Fruit fly (Drosophila melanogaster) whole organism, prepupa: ENCODE results near the gene CG33287.

Source experiments
- CG10631 ChIP-seq: fragments of 200-800 bp; sonication (Bioruptor generic); optimal IDR thresholded peaks from 2 replicates; lab custom pipeline; 2016; ENCODE audit warnings: missing biosample characterization, missing genetic modification characterization
- CG10669 ChIP-seq: fragments of 200-800 bp; sonication (Bioruptor generic); optimal IDR thresholded peaks from 3 replicates; lab custom pipeline; 2018; ENCODE audit warnings: missing biosample characterization, mild to moderate bottlenecking, missing genetic modification characterization, moderate library complexity
- CG11294 ChIP-seq: fragments of 200-800 bp; sonication (Bioruptor generic); IDR thresholded peaks from 2 replicates; pipeline ENCODE4 v1.3.6; 2022; ENCODE audit warnings: missing biosample characterization, missing genetic modification characterization
- CG11762 ChIP-seq: fragments of 200-800 bp; sonication (Bioruptor generic); optimal IDR thresholded peaks from 3 replicates; lab custom pipeline; 2016; ENCODE audit warnings: missing biosample characterization, missing genetic modification characterization; ENCODE audit not compliant: insufficient read depth
- CG11902 ChIP-seq: fragments of 200-800 bp; sonication (Bioruptor generic); optimal IDR thresholded peaks from 3 replicates; lab custom pipeline; 2016; ENCODE audit warnings: missing biosample characterization, missing genetic modification characterization
- CG15336 ChIP-seq: fragments of 200-800 bp; sonication (Bioruptor generic); IDR thresholded peaks from 2 replicates; pipeline ENCODE4 v1.3.6; 2022; ENCODE audit warnings: missing biosample characterization, missing genetic modification characterization
- CG1621 ChIP-seq: fragments of 200-800 bp; sonication (Bioruptor generic); optimal IDR thresholded peaks from 3 replicates; lab custom pipeline; 2018; ENCODE audit warnings: missing biosample characterization, mild to moderate bottlenecking, missing genetic modification characterization
- CG16779 ChIP-seq: fragments of 200-800 bp; sonication (Bioruptor generic); optimal IDR thresholded peaks from 3 replicates; lab custom pipeline; 2017; ENCODE audit warnings: missing biosample characterization, mild to moderate bottlenecking, missing genetic modification characterization
- CG3032 ChIP-seq: fragments of 200-800 bp; optimal IDR thresholded peaks from 2 replicates; lab custom pipeline; 2019; ENCODE audit warnings: missing biosample characterization, mild to moderate bottlenecking, missing genetic modification characterization, moderate library complexity
- CG31627 ChIP-seq: fragments of 200-800 bp; sonication (Bioruptor generic); optimal IDR thresholded peaks from 3 replicates; lab custom pipeline; 2016; ENCODE audit warnings: missing biosample characterization, missing genetic modification characterization
- CG32006 ChIP-seq: fragments of 200-800 bp; sonication (Bioruptor generic); optimal IDR thresholded peaks from 3 replicates; lab custom pipeline; 2017; ENCODE audit warnings: missing biosample characterization, mild to moderate bottlenecking, missing genetic modification characterization
- CG34406 ChIP-seq: fragments of 200-800 bp; sonication (Bioruptor generic); optimal IDR thresholded peaks from 3 replicates; lab custom pipeline; 2016; ENCODE audit warnings: missing biosample characterization, missing genetic modification characterization
- CG3919 ChIP-seq: fragments of 200-800 bp; sonication (Bioruptor generic); optimal IDR thresholded peaks from 3 replicates; lab custom pipeline; 2016; ENCODE audit warnings: missing biosample characterization, missing genetic modification characterization
- CG6163 ChIP-seq: fragments of 200-800 bp; sonication (Bioruptor generic); IDR thresholded peaks from 3 replicates; pipeline ENCODE4 v1.3.6; 2022; ENCODE audit warnings: missing biosample characterization, missing genetic modification characterization
- CG6792 ChIP-seq: fragments of 200-800 bp; sonication (Bioruptor generic); optimal IDR thresholded peaks from 3 replicates; lab custom pipeline; 2016; ENCODE audit warnings: missing biosample characterization, missing genetic modification characterization
- CG6808 ChIP-seq: fragments of 200-800 bp; sonication (Bioruptor generic); optimal IDR thresholded peaks from 3 replicates; lab custom pipeline; 2017; ENCODE audit warnings: missing biosample characterization, missing genetic modification characterization, mild to moderate bottlenecking, moderate library complexity, missing genetic modification reagents
- CG6854 ChIP-seq: fragments of 200-800 bp; sonication (Bioruptor generic); optimal IDR thresholded peaks from 2 replicates; lab custom pipeline; 2017; ENCODE audit warnings: missing biosample characterization, mild to moderate bottlenecking, missing genetic modification characterization
- CG7368 ChIP-seq: fragments of 200-800 bp; sonication (Bioruptor generic); optimal IDR thresholded peaks from 3 replicates; lab custom pipeline; 2016; ENCODE audit warnings: missing biosample characterization, missing genetic modification characterization
- CG8119 ChIP-seq: fragments of 200-800 bp; sonication (Bioruptor generic); IDR thresholded peaks from 3 replicates; pipeline ENCODE4 v1.3.6; 2022; ENCODE audit warnings: missing biosample characterization, missing genetic modification characterization
- CG8319 ChIP-seq: fragments of 200-800 bp; sonication (Bioruptor generic); optimal IDR thresholded peaks from 3 replicates; lab custom pipeline; 2016; ENCODE audit warnings: missing biosample characterization, missing genetic modification characterization
- CG8632 ChIP-seq: fragments of 200-800 bp; sonication (Bioruptor generic); optimal IDR thresholded peaks from 3 replicates; lab custom pipeline; 2016; ENCODE audit warnings: missing biosample characterization, missing genetic modification characterization
- Eip75B ChIP-seq: fragments of 200-800 bp; sonication (Bioruptor generic); optimal IDR thresholded peaks from 3 replicates; lab custom pipeline; 2016; ENCODE audit warnings: missing biosample characterization, missing genetic modification characterization
- Eip78C ChIP-seq: fragments of 200-800 bp; sonication (Bioruptor generic); peaks from one replicate; lab custom pipeline; 2016; ENCODE audit warnings: missing biosample characterization, missing genetic modification characterization
- Eip93F ChIP-seq: fragments of 200-800 bp; sonication (Bioruptor generic); optimal IDR thresholded peaks from 2 replicates; lab custom pipeline; 2016; ENCODE audit warnings: missing biosample characterization, mild to moderate bottlenecking, missing genetic modification characterization
- Gug ChIP-seq: fragments of 200-800 bp; sonication (Bioruptor generic); IDR thresholded peaks from 2 replicates; pipeline ENCODE4 v1.3.6; 2022; ENCODE audit warnings: missing biosample characterization, missing genetic modification characterization
- Hr38 ChIP-seq: sonication (Bioruptor generic); optimal IDR thresholded peaks from 2 replicates; lab custom pipeline; 2016; ENCODE audit warnings: missing biosample characterization, missing genetic modification characterization
- Hr39 ChIP-seq: fragments of 200-800 bp; sonication (Bioruptor generic); optimal IDR thresholded peaks from 2 replicates; lab custom pipeline; 2016; ENCODE audit warnings: missing biosample characterization, missing genetic modification characterization
- Hr4 ChIP-seq: fragments of 200-800 bp; sonication (Bioruptor generic); optimal IDR thresholded peaks from 3 replicates; lab custom pipeline; 2016; ENCODE audit warnings: missing biosample characterization, missing genetic modification characterization
- Lpt ChIP-seq: fragments of 200-800 bp; sonication (Bioruptor generic); optimal IDR thresholded peaks from 3 replicates; lab custom pipeline; 2016; ENCODE audit warnings: missing biosample characterization, missing genetic modification characterization
- OdsH ChIP-seq: fragments of 200-800 bp; sonication (Bioruptor generic); optimal IDR thresholded peaks from 3 replicates; lab custom pipeline; 2016; ENCODE audit warnings: missing biosample characterization, missing genetic modification characterization
- Smox ChIP-seq: fragments of 200-800 bp; sonication (Bioruptor generic); optimal IDR thresholded peaks from 3 replicates; lab custom pipeline; 2016; ENCODE audit warnings: missing biosample characterization, missing genetic modification characterization
- Sox14 ChIP-seq: fragments of 200-800 bp; sonication (Bioruptor generic); optimal IDR thresholded peaks from 3 replicates; lab custom pipeline; 2016; ENCODE audit warnings: missing biosample characterization, missing genetic modification characterization
- Sox15 ChIP-seq: fragments of 200-800 bp; sonication (Bioruptor generic); optimal IDR thresholded peaks from 3 replicates; lab custom pipeline; 2016; ENCODE audit warnings: missing biosample characterization, missing genetic modification characterization
- achi ChIP-seq: fragments of 200-800 bp; sonication (Bioruptor generic); optimal IDR thresholded peaks from 3 replicates; lab custom pipeline; 2016; ENCODE audit warnings: missing biosample characterization, missing genetic modification characterization
- acj6 ChIP-seq: fragments of 200-800 bp; sonication (Bioruptor generic); optimal IDR thresholded peaks from 3 replicates; lab custom pipeline; 2016; ENCODE audit warnings: missing biosample characterization, missing genetic modification characterization
- cyc ChIP-seq: fragments of 200-800 bp; sonication (Bioruptor generic); optimal IDR thresholded peaks from 3 replicates; lab custom pipeline; 2016; ENCODE audit warnings: missing biosample characterization, missing genetic modification characterization
- dac ChIP-seq: fragments of 200-800 bp; sonication (Bioruptor generic); optimal IDR thresholded peaks from 2 replicates; lab custom pipeline; 2017; ENCODE audit warnings: missing biosample characterization, mild to moderate bottlenecking, missing genetic modification characterization
- dsx ChIP-seq: fragments of 200-800 bp; optimal IDR thresholded peaks from 3 replicates; lab custom pipeline; 2019; ENCODE audit warnings: missing biosample characterization, mild to moderate bottlenecking, missing genetic modification characterization, moderate library complexity; ENCODE audit not compliant: poor library complexity, severe bottlenecking
- eg ChIP-seq: fragments of 200-800 bp; sonication (Bioruptor generic); IDR thresholded peaks from 3 replicates; pipeline ENCODE4 v1.3.6; 2022; ENCODE audit warnings: missing biosample characterization, missing genetic modification characterization
- fd85E ChIP-seq: fragments of 200-800 bp; sonication (Bioruptor generic); optimal IDR thresholded peaks from 3 replicates; lab custom pipeline; 2016; ENCODE audit warnings: missing biosample characterization, missing genetic modification characterization
- fkh ChIP-seq: fragments of 200-800 bp; sonication (Bioruptor generic); optimal IDR thresholded peaks from 3 replicates; lab custom pipeline; 2017; ENCODE audit warnings: missing biosample characterization, mild to moderate bottlenecking, missing genetic modification characterization, moderate library complexity
- lz ChIP-seq: fragments of 200-800 bp; sonication (Bioruptor generic); optimal IDR thresholded peaks from 3 replicates; lab custom pipeline; 2016; ENCODE audit warnings: missing biosample characterization, missing genetic modification characterization
- net ChIP-seq: fragments of 200-800 bp; sonication (Bioruptor generic); optimal IDR thresholded peaks from 3 replicates; lab custom pipeline; 2016; ENCODE audit warnings: missing biosample characterization, missing genetic modification characterization
- pdm3 ChIP-seq: fragments of 200-800 bp; sonication (Bioruptor generic); optimal IDR thresholded peaks from 3 replicates; lab custom pipeline; 2016; ENCODE audit warnings: missing biosample characterization, missing genetic modification characterization
- salr ChIP-seq, 2 experiments: fragments of 200-800 bp; sonication (Bioruptor generic); optimal IDR thresholded peaks; 3 replicates each; lab custom pipeline; 2016 to 2018; ENCODE audit warnings: missing biosample characterization in 2 of 2, missing genetic modification characterization in 2 of 2, mild to moderate bottlenecking in 1 of 2
- spab ChIP-seq: fragments of 200-800 bp; sonication (Bioruptor generic); optimal IDR thresholded peaks from 2 replicates; lab custom pipeline; 2017; ENCODE audit warnings: missing biosample characterization, mild to moderate bottlenecking, missing genetic modification characterization, missing genetic modification reagents
- ss ChIP-seq, 2 experiments: fragments of 200-800 bp; sonication (Bioruptor generic); optimal IDR thresholded peaks; 2 replicates in 1 of 2; 3 replicates in 1 of 2; lab custom pipeline; 2017 to 2018; ENCODE audit warnings: mild to moderate bottlenecking in 2 of 2, missing biosample characterization in 2 of 2, missing genetic modification characterization in 2 of 2, moderate library complexity in 1 of 2
- svp ChIP-seq: fragments of 200-800 bp; sonication (Bioruptor generic); peaks from one replicate; lab custom pipeline; 2016; ENCODE audit warnings: missing biosample characterization, missing genetic modification characterization
- vri ChIP-seq: fragments of 200-800 bp; sonication (Bioruptor generic); optimal IDR thresholded peaks from 3 replicates; lab custom pipeline; 2016; ENCODE audit warnings: missing biosample characterization, mild to moderate bottlenecking, missing genetic modification characterization

The CG33287 gene

dm6 chr3L:20923030-20923591 is 47.4 kb downstream of the CG33287 start (continued):
- TF ChIP-seq Eip75B (GFP tag; lab: Kevin White, UChicago) (peak; percentile 79), Sox14 (GFP tag; lab: Kevin White, UChicago) (peak; percentile 84), CG1621 (peak; percentile 75), CG34406 (GFP tag; lab: Kevin White, UChicago) (peak; percentile 47), Eip78C (peak; percentile 95), CG7368 (GFP tag; lab: Kevin White, UChicago) (peak; percentile 55), CG32006 (GFP tag; lab: Kevin White, UChicago) (peak; percentile 91), Sox15 (GFP tag; lab: Kevin White, UChicago) (peak; percentile 20), CG11902 (GFP tag; lab: Kevin White, UChicago) (peak; percentile 16), CG3032 (tag; lab: Kevin White, UChicago) (peak; percentile 89), spab (GFP tag; lab: Kevin White, UChicago) (peak; percentile 85), fkh (GFP tag; lab: Kevin White, UChicago) (no peak), lz (peak; percentile 40), CG6792 (GFP tag; lab: Kevin White, UChicago) (peak; percentile 76), achi (peak; percentile 84), CG11294 (peak; percentile 51; the same call in 1 of the 2 replicates), CG15336 (GFP tag; lab: Robert Waterston, UW) (peak; percentile 88), CG3919 (GFP tag; lab: Kevin White, UChicago) (peak; percentile 88), CG8319 (peak; percentile 59), CG10669 (peak; percentile 86), Smox (GFP tag; lab: Kevin White, UChicago) (peak; percentile 3), CG6163 (peak; percentile 85), pdm3 (GFP tag; lab: Kevin White, UChicago) (peak; percentile 82), CG6808 (GFP tag; lab: Kevin White, UChicago) (peak; percentile 87), salr (GFP tag; optimal IDR thresholded peaks at IDR 0.05; lab: Kevin White, UChicago) (peak; percentile 79 to 81), CG16779 (tag; lab: Kevin White, UChicago) (peak; percentile 55), Hr4 (GFP tag; lab: Kevin White, UChicago) (peak; percentile 84)
- TF ChIP-seq, all 60 proteins: peak for 53

DNA sequence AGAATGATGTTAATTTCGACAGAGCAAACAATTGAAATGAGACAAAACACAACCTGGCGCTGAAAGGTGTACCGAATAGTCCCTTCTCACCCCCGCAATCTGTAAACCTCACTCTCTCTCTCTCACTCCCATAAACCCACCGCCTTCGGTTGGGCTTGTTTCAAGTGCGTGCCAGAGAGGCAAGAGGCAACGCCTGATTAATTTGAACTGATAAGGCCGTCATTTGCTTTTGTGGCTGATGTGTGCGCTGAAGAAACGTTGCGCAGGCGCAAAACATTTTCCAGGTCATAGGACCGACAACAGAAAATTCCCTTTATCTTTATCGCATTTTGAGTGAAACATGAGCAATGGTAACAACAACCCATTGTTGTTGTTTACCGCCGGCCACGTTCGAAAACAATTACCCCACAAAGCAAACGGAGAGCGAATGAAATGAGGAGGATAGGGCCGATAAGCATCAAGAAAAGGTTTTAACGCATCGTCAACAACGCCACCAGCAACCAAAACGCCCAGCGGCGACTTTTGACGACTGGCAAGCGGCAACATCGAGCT is 48.1 kb downstream of the CG33287 start:
- no peak for TF ChIP-seq net (GFP tag; lab: Kevin White, UChicago)
- TF ChIP-seq achi: no peak
- TF ChIP-seq CG10631 (GFP tag; lab: Kevin White, UChicago): no peak
- no peak for TF ChIP-seq CG15336 (GFP tag; lab: Robert Waterston, UW)
- TF ChIP-seq dsx: no peak
- TF ChIP-seq Hr39 (GFP tag; lab: Kevin White, UChicago): no peak
- TF ChIP-seq Gug (GFP tag; lab: Robert Waterston, UW): no peak
- no peak for TF ChIP-seq CG34406 (GFP tag; lab: Kevin White, UChicago)
- no peak for TF ChIP-seq CG6808 (GFP tag; lab: Kevin White, UChicago)
- TF ChIP-seq CG8632 (GFP tag; lab: Kevin White, UChicago): no peak
- TF ChIP-seq eg (GFP tag; lab: Robert Waterston, UW): no peak
- peak in 1 of 2 experiments; percentile 40 for TF ChIP-seq ss (GFP tag; optimal IDR thresholded peaks at IDR 0.05; lab: Kevin White, UChicago)
- no peak for TF ChIP-seq CG16779 (tag; lab: Kevin White, UChicago)
- peak; percentile 92 for TF ChIP-seq fkh (GFP tag; lab: Kevin White, UChicago)
- no peak for TF ChIP-seq vri (GFP tag; lab: Kevin White, UChicago)
- TF ChIP-seq CG31627 (GFP tag; lab: Kevin White, UChicago): no peak
- TF ChIP-seq fd85E (GFP tag; lab: Kevin White, UChicago): no peak
- no peak for TF ChIP-seq OdsH
- TF ChIP-seq CG10669: no peak
- no peak for TF ChIP-seq CG11902 (GFP tag; lab: Kevin White, UChicago)
- no peak for TF ChIP-seq CG32006 (GFP tag; lab: Kevin White, UChicago)
- peak; percentile 75 for TF ChIP-seq CG6854 (GFP tag; lab: Kevin White, UChicago)
- TF ChIP-seq Lpt: no peak
- no peak for TF ChIP-seq CG3919 (GFP tag; lab: Kevin White, UChicago)
- no peak for TF ChIP-seq CG11762
- no peak for TF ChIP-seq CG3032 (tag; lab: Kevin White, UChicago)
- no peak for TF ChIP-seq Eip93F (GFP tag; lab: Kevin White, UChicago)
- TF ChIP-seq CG8119 (GFP tag; lab: Robert Waterston, UW): no peak
- no peak for TF ChIP-seq Hr38
- no peak for TF ChIP-seq cyc (GFP tag; lab: Kevin White, UChicago)
- TF ChIP-seq svp (GFP tag; lab: Kevin White, UChicago): peak; percentile 63
- no peak for TF ChIP-seq acj6 (GFP tag; lab: Kevin White, UChicago)
- no peak for TF ChIP-seq dac
